Fruit fly (Drosophila melanogaster) whole organism, embryonic: ENCODE results near the gene mRpL28.

ENCODE experiments used
- ATbp ChIP-seq: fragments of 200-800 bp; sonication (Bioruptor generic); optimal IDR thresholded peaks from 2 replicates; lab custom pipeline; 2017; ENCODE audit warnings: missing biosample characterization, mild to moderate bottlenecking, missing genetic modification characterization, missing genetic modification reagents
- Aef1 ChIP-seq: fragments of 200-800 bp; sonication (Bioruptor generic); IDR thresholded peaks from 3 replicates; pipeline ENCODE4 v1.3.6; 2022; ENCODE audit warnings: missing biosample characterization, missing genetic modification characterization
- CG10565 ChIP-seq: fragments of 200-800 bp; sonication (Bioruptor generic); optimal IDR thresholded peaks from 3 replicates; lab custom pipeline; 2016; ENCODE audit warnings: missing biosample characterization, mild to moderate bottlenecking, missing genetic modification characterization
- CG13296 ChIP-seq: fragments of 200-800 bp; sonication (Bioruptor generic); optimal IDR thresholded peaks from 3 replicates; lab custom pipeline; 2018; ENCODE audit warnings: missing biosample characterization, mild to moderate bottlenecking, missing genetic modification characterization
- CG13894 ChIP-seq: fragments of 200-800 bp; sonication (Bioruptor generic); optimal IDR thresholded peaks from 3 replicates; lab custom pipeline; 2018; ENCODE audit warnings: missing biosample characterization, mild to moderate bottlenecking, missing genetic modification characterization, moderate library complexity
- CG15011 ChIP-seq: fragments of 200-800 bp; sonication (Bioruptor generic); optimal IDR thresholded peaks from 3 replicates; lab custom pipeline; 2018; ENCODE audit warnings: missing biosample characterization, mild to moderate bottlenecking, missing genetic modification characterization
- CG16779 ChIP-seq: fragments of 200-800 bp; sonication (Bioruptor generic); IDR thresholded peaks from 2 replicates; pipeline ENCODE4 v1.3.6; 2022; ENCODE audit warnings: missing biosample characterization, missing genetic modification characterization
- CG18476 ChIP-seq: fragments of 200-800 bp; sonication (Bioruptor generic); optimal IDR thresholded peaks from 2 replicates; lab custom pipeline; 2016; ENCODE audit warnings: missing biosample characterization, mild to moderate bottlenecking, missing genetic modification characterization
- CG2199 ChIP-seq: fragments of 200-800 bp; sonication (Bioruptor generic); IDR thresholded peaks from 3 replicates; pipeline ENCODE4 v1.3.6; 2022; ENCODE audit warnings: missing biosample characterization, missing genetic modification characterization
- CG2202 ChIP-seq: fragments of 200-800 bp; sonication (Bioruptor generic); optimal IDR thresholded peaks from 2 replicates; lab custom pipeline; 2018; ENCODE audit warnings: missing biosample characterization, mild to moderate bottlenecking, missing genetic modification characterization
- CG30020 ChIP-seq: fragments of 200-800 bp; optimal IDR thresholded peaks from 2 replicates; lab custom pipeline; 2019; ENCODE audit warnings: missing biosample characterization, mild to moderate bottlenecking, missing genetic modification characterization, moderate library complexity
- CG34224 ChIP-seq: fragments of 200-800 bp; sonication (Bioruptor generic); IDR thresholded peaks from 3 replicates; pipeline ENCODE4 v1.3.6; 2022; ENCODE audit warnings: missing biosample characterization, missing genetic modification characterization; ENCODE audit not compliant: partially characterized antibody
- CG3726 ChIP-seq: fragments of 200-800 bp; sonication (Bioruptor generic); IDR thresholded peaks from 3 replicates; pipeline ENCODE4, ENCODE4 v1.3.6; 2022; ENCODE audit warnings: missing biosample characterization, missing genetic modification characterization
- CG4328 ChIP-seq: fragments of 200-800 bp; sonication (Bioruptor generic); optimal IDR thresholded peaks from 3 replicates; lab custom pipeline; 2017; ENCODE audit warnings: missing biosample characterization, missing genetic modification reagents, missing genetic modification characterization
- CG4617 ChIP-seq: fragments of 200-800 bp; sonication (Bioruptor generic); optimal IDR thresholded peaks from 3 replicates; lab custom pipeline; 2016; ENCODE audit warnings: missing biosample characterization, missing genetic modification characterization, borderline replicate concordance
- CG4707 ChIP-seq: fragments of 200-800 bp; sonication (Bioruptor generic); optimal IDR thresholded peaks from 2 replicates; lab custom pipeline; 2018; ENCODE audit warnings: missing biosample characterization, mild to moderate bottlenecking, missing genetic modification characterization, moderate library complexity
- CG4730 ChIP-seq: fragments of 200-800 bp; sonication (Bioruptor generic); IDR thresholded peaks from 2 replicates; pipeline ENCODE4 v1.3.6; 2022; ENCODE audit warnings: missing biosample characterization, missing genetic modification characterization
- CG5245 ChIP-seq: fragments of 200-800 bp; sonication (Bioruptor generic); optimal IDR thresholded peaks from 3 replicates; lab custom pipeline; 2016; ENCODE audit warnings: missing biosample characterization, missing genetic modification characterization
- CG6854 ChIP-seq: fragments of 200-800 bp; sonication (Bioruptor generic); optimal IDR thresholded peaks from 3 replicates; lab custom pipeline; 2017; ENCODE audit warnings: missing biosample characterization, mild to moderate bottlenecking, missing genetic modification characterization
- CG7357 ChIP-seq: fragments of 200-800 bp; sonication (Bioruptor generic); IDR thresholded peaks from 3 replicates; pipeline ENCODE4 v1.3.6; 2022; ENCODE audit warnings: missing biosample characterization, missing genetic modification characterization
- CG8924 ChIP-seq: fragments of 200-800 bp; optimal IDR thresholded peaks from 3 replicates; lab custom pipeline; 2019; ENCODE audit warnings: missing biosample characterization, mild to moderate bottlenecking, missing genetic modification characterization, moderate library complexity
- CG9215 ChIP-seq: fragments of 200-800 bp; sonication (Bioruptor generic); IDR thresholded peaks from 2 replicates; pipeline ENCODE4 v1.3.6; 2022; ENCODE audit warnings: missing biosample characterization, missing genetic modification characterization
- CkIIα-i1 ChIP-seq: fragments of 200-800 bp; sonication (Bioruptor generic); IDR thresholded peaks from 2 replicates; pipeline ENCODE4 v1.3.6; 2022; ENCODE audit warnings: missing biosample characterization, missing genetic modification characterization
- Dad ChIP-seq: fragments of 200-800 bp; sonication (Bioruptor generic); optimal IDR thresholded peaks from 3 replicates; lab custom pipeline; 2016; ENCODE audit warnings: missing biosample characterization, missing genetic modification characterization
- Dbx ChIP-seq: fragments of 200-800 bp; sonication (Bioruptor generic); IDR thresholded peaks from 3 replicates; pipeline ENCODE4 v1.3.6; 2022; ENCODE audit warnings: missing biosample characterization, missing genetic modification characterization
- Dip2 ChIP-seq: fragments of 200-800 bp; sonication (Bioruptor generic); IDR thresholded peaks from 2 replicates; pipeline ENCODE4 v1.3.6; 2022; ENCODE audit warnings: missing biosample characterization, missing genetic modification characterization
- Doc3 ChIP-seq: fragments of 200-800 bp; sonication (Bioruptor generic); IDR thresholded peaks from 3 replicates; pipeline ENCODE4 v1.3.6; 2022; ENCODE audit warnings: missing biosample characterization, missing genetic modification characterization; ENCODE audit not compliant: partially characterized antibody
- Med ChIP-seq: fragments of 200-800 bp; sonication (Bioruptor generic); peaks from one replicate; lab custom pipeline; 2016; ENCODE audit warnings: missing biosample characterization, missing genetic modification characterization, mild to moderate bottlenecking, inconsistent platforms, moderate library complexity
- Nf-YC ChIP-seq: fragments of 200-800 bp; optimal IDR thresholded peaks from 3 replicates; lab custom pipeline; 2019; ENCODE audit warnings: missing biosample characterization, mild to moderate bottlenecking, missing genetic modification characterization, moderate library complexity
- Pdp1 ChIP-seq, 2 experiments: fragments of 200-800 bp; sonication (Bioruptor generic); optimal IDR thresholded peaks; 3 replicates each; lab custom pipeline; 2016; ENCODE audit warnings: missing biosample characterization in 2 of 2, missing genetic modification characterization in 2 of 2, mild to moderate bottlenecking in 1 of 2, moderate library complexity in 1 of 2
- TFAM ChIP-seq: fragments of 200-800 bp; sonication (Bioruptor generic); optimal IDR thresholded peaks from 2 replicates; lab custom pipeline; 2017; ENCODE audit warnings: missing biosample characterization, missing genetic modification characterization, inconsistent platforms
- ap ChIP-seq: fragments of 200-800 bp; sonication (Bioruptor generic); IDR thresholded peaks from 2 replicates; pipeline ENCODE4 v1.3.6; 2022; ENCODE audit warnings: missing biosample characterization, missing genetic modification characterization
- ash1 ChIP-seq: fragments of 200-800 bp; sonication (Bioruptor generic); optimal IDR thresholded peaks from 2 replicates; lab custom pipeline; 2018; ENCODE audit warnings: missing biosample characterization, mild to moderate bottlenecking, missing genetic modification characterization
- crol ChIP-seq: fragments of 200-800 bp; sonication (Bioruptor generic); IDR thresholded peaks from 2 replicates; pipeline ENCODE4 v1.3.6; 2022; ENCODE audit warnings: missing biosample characterization, missing genetic modification characterization
- exex ChIP-seq: fragments of 200-800 bp; sonication (Bioruptor generic); optimal IDR thresholded peaks from 4 replicates; lab custom pipeline; 2018; ENCODE audit warnings: missing biosample characterization, mild to moderate bottlenecking, missing genetic modification characterization, moderate library complexity
- eyg ChIP-seq: fragments of 200-800 bp; sonication (Bioruptor generic); optimal IDR thresholded peaks from 3 replicates; lab custom pipeline; 2016; ENCODE audit warnings: missing biosample characterization, missing genetic modification characterization
- fd3F ChIP-seq: fragments of 200-800 bp; sonication (Bioruptor generic); optimal IDR thresholded peaks from 2 replicates; lab custom pipeline; 2018; ENCODE audit warnings: missing biosample characterization, mild to moderate bottlenecking, missing genetic modification characterization, moderate library complexity
- gcm2 ChIP-seq: fragments of 200-800 bp; sonication (Bioruptor generic); optimal IDR thresholded peaks from 2 replicates; lab custom pipeline; 2016; ENCODE audit warnings: missing biosample characterization, missing genetic modification characterization
- gem ChIP-seq: fragments of 200-800 bp; sonication (Bioruptor generic); optimal IDR thresholded peaks from 2 replicates; lab custom pipeline; 2019; ENCODE audit warnings: missing biosample characterization, mild to moderate bottlenecking, missing genetic modification characterization, moderate library complexity
- grn ChIP-seq: fragments of 200-800 bp; sonication (Bioruptor generic); optimal IDR thresholded peaks from 3 replicates; lab custom pipeline; 2017; ENCODE audit warnings: missing biosample characterization, missing genetic modification characterization
- her ChIP-seq: fragments of 200-800 bp; sonication (Bioruptor generic); optimal IDR thresholded peaks from 2 replicates; lab custom pipeline; 2016; ENCODE audit warnings: missing biosample characterization, missing genetic modification characterization
- ken ChIP-seq: fragments of 200-800 bp; sonication (Bioruptor generic); IDR thresholded peaks from 3 replicates; pipeline ENCODE4 v1.3.6; 2022; ENCODE audit warnings: missing biosample characterization, missing genetic modification characterization
- klu ChIP-seq: fragments of 200-800 bp; sonication (Bioruptor generic); IDR thresholded peaks from 2 replicates; pipeline ENCODE4 v1.3.6; 2022; ENCODE audit warnings: missing biosample characterization, missing genetic modification characterization
- nom ChIP-seq: fragments of 200-800 bp; sonication (Bioruptor generic); optimal IDR thresholded peaks from 2 replicates; lab custom pipeline; 2017; ENCODE audit warnings: missing biosample characterization, missing genetic modification characterization, mild to moderate bottlenecking, moderate library complexity, missing genetic modification reagents
- pb ChIP-seq: fragments of 200-800 bp; sonication (Bioruptor generic); optimal IDR thresholded peaks from 3 replicates; lab custom pipeline; 2016; ENCODE audit warnings: missing biosample characterization, missing genetic modification characterization
- ro ChIP-seq: fragments of 200-800 bp; sonication (Bioruptor generic); IDR thresholded peaks from 2 replicates; pipeline ENCODE4 v1.3.6; 2022; ENCODE audit warnings: missing biosample characterization, missing genetic modification characterization
- run ChIP-seq: fragments of 200-800 bp; sonication (Bioruptor generic); optimal IDR thresholded peaks from 3 replicates; lab custom pipeline; 2018; ENCODE audit warnings: missing biosample characterization, mild to moderate bottlenecking, missing genetic modification characterization
- tap ChIP-seq: fragments of 200-800 bp; optimal IDR thresholded peaks from 3 replicates; lab custom pipeline; 2019; ENCODE audit warnings: missing biosample characterization, mild to moderate bottlenecking, missing genetic modification characterization, moderate library complexity
- usp ChIP-seq: fragments of >200 bp; optimal IDR thresholded peaks from 2 replicates; lab custom pipeline; 2017; ENCODE audit warnings: missing biosample characterization, missing genetic modification characterization
- wor ChIP-seq: fragments of 200-800 bp; sonication (Bioruptor generic); IDR thresholded peaks from 2 replicates; pipeline ENCODE4 v1.3.6; 2022; ENCODE audit warnings: missing biosample characterization, missing genetic modification characterization

The mRpL28 gene

dm6 chr2L:4976988-4977551, 3.3 kb downstream of the mRpL28 start, which contains the start of the genes Gmd and CG3792 (continued):
- TF ChIP-seq grn (GFP tag; lab: Kevin White, UChicago) (peak; percentile 59), CkIIα-i1 (GFP tag; lab: Robert Waterston, UW) (0 out of 2 replicates have a peak, but pooled peaks have one; percentile 41), CG4730 (GFP tag; lab: Robert Waterston, UW) (peak; percentile 95), crol (GFP tag; lab: Robert Waterston, UW) (peak; percentile 62), usp (GFP tag; lab: Kevin White, UChicago) (no peak), CG2202 (tag; lab: Kevin White, UChicago) (peak; percentile 73), her (GFP tag; lab: Kevin White, UChicago) (peak; percentile 90), gcm2 (peak; percentile 90), run (tag; lab: Kevin White, UChicago) (peak; percentile 80), CG18476 (peak; percentile 93), ash1 (GFP tag; lab: Kevin White, UChicago) (peak; percentile 9), Doc3 (GFP tag; lab: Robert Waterston, UW) (peak; percentile 88), CG4707 (GFP tag; lab: Kevin White, UChicago) (peak; percentile 95), CG16779 (GFP tag; lab: Robert Waterston, UW) (peak; percentile 89), gem (tag; lab: Kevin White, UChicago) (peak; percentile 95), exex (peak; percentile 72), CG15011 (GFP tag; lab: Kevin White, UChicago) (no peak), CG2199 (GFP tag; lab: Robert Waterston, UW) (peak; percentile 81; the same call in 1 of the 3 replicates), Pdp1 (GFP tag; optimal IDR thresholded peaks at IDR 0.05; lab: Kevin White, UChicago) (peak; percentile 93 to 94), CG4328 (GFP tag; lab: Kevin White, UChicago) (peak; percentile 95), CG10565 (GFP tag; lab: Kevin White, UChicago) (peak; percentile 86), ap (GFP tag; lab: Robert Waterston, UW) (peak; percentile 95), Dad (GFP tag; lab: Kevin White, UChicago) (peak; percentile 94), CG3726 (GFP tag; lab: Robert Waterston, UW) (peak; percentile 94), tap (tag; lab: Kevin White, UChicago) (peak; percentile 88), Dbx (GFP tag; lab: Robert Waterston, UW) (peak; percentile 97), wor (GFP tag; lab: Robert Waterston, UW) (peak; percentile 95), CG5245 (peak; percentile 93), CG13894 (peak; percentile 95), CG6854 (GFP tag; lab: Kevin White, UChicago) (peak; percentile 79), Aef1 (peak; percentile 95), eyg (peak; percentile 67), pb (peak; percentile 86), fd3F (GFP tag; lab: Kevin White, UChicago) (peak; percentile 94), Dip2 (GFP tag; lab: Robert Waterston, UW) (peak; percentile 59; the same call in 1 of the 2 replicates), ATbp (GFP tag; lab: Kevin White, UChicago) (no peak), TFAM (peak; percentile 69), CG8924 (peak; percentile 94), Nf-YC (tag; lab: Kevin White, UChicago) (peak; percentile 90), Med (GFP tag; lab: Kevin White, UChicago) (peak; percentile 98), CG9215 (GFP tag; lab: Robert Waterston, UW) (peak; percentile 96), CG34224 (GFP tag; lab: Robert Waterston, UW) (peak; percentile 89), klu (GFP tag; lab: Robert Waterston, UW) (peak; percentile 95), CG7357 (GFP tag; lab: Robert Waterston, UW) (peak; percentile 90), CG4617 (GFP tag; lab: Kevin White, UChicago) (peak; percentile 92), CG30020 (tag; lab: Kevin White, UChicago) (peak; percentile 81), CG13296 (GFP tag; lab: Kevin White, UChicago) (peak; percentile 95), nom (GFP tag; lab: Kevin White, UChicago) (peak; percentile 91), ro (GFP tag; lab: Robert Waterston, UW) (peak; percentile 91), ken (GFP tag; lab: Robert Waterston, UW) (peak; percentile 95)
